Fruit fly (Drosophila melanogaster): Measurements from ENCODE around the gene CG10077.
A peak's percentile ranks its signal among the peaks of the same experiment; 100 is the strongest.

DNA sequence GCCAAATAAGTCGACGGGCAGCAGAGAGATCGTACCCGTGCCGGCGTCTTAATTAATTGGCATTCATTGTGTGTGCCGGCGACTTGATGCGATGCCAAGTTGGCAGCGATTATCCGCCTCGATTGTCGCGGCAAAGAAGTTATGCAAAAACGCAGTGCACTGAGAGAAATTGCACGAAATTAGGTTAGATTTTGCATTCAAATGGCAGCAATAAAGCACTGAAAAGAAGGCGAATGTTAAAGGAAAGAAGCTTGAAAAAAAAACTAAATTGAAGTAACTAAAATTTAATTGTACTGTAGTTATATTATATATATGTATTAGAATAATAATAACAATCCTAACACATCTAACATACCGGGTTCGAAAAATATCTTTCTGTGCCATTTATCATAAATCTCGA, 47.4 kb upstream of the CG10077 start:
- no peak for TF ChIP-seq MBD-R2 (GFP tag; IDR thresholded peaks at IDR 0.05)
- no peak for TF ChIP-seq CG5180 (GFP tag; optimal IDR thresholded peaks at IDR 0.05)
- no peak for TF ChIP-seq sqz (GFP tag; optimal IDR thresholded peaks at IDR 0.05)
- peak; percentile 23; the same call in 1 of the 2 replicates for TF ChIP-seq slbo (GFP tag; IDR thresholded peaks at IDR 0.05)
- TF ChIP-seq zf30C (GFP tag; optimal IDR thresholded peaks at IDR 0.05), result no peak
- TF ChIP-seq CG15601 (tag; optimal IDR thresholded peaks at IDR 0.05), result no peak

Data from whole organism, embryonic.